Fruit fly (Drosophila melanogaster) whole organism, embryonic: ENCODE results near the gene CG46312.

Source experiments
- Abd-B ChIP-seq: fragments of 200-800 bp; sonication (Bioruptor generic); optimal IDR thresholded peaks from 2 replicates; lab custom pipeline; 2018; ENCODE audit warnings: missing biosample characterization, mild to moderate bottlenecking, missing genetic modification characterization, moderate library complexity
- Awh ChIP-seq: fragments of 200-800 bp; sonication (Bioruptor generic); IDR thresholded peaks from 2 replicates; pipeline ENCODE4, ENCODE4 v1.3.6; 2022; ENCODE audit warnings: missing biosample characterization, missing genetic modification characterization
- Bgb ChIP-seq: fragments of 200-800 bp; sonication (Bioruptor generic); IDR thresholded peaks from 2 replicates; pipeline ENCODE4 v1.3.6; 2022; ENCODE audit warnings: missing biosample characterization, missing genetic modification characterization; ENCODE audit not compliant: partially characterized antibody
- CG10147 ChIP-seq: fragments of 200-800 bp; sonication (Bioruptor generic); optimal IDR thresholded peaks from 2 replicates; lab custom pipeline; 2019; ENCODE audit warnings: missing biosample characterization, mild to moderate bottlenecking, missing genetic modification characterization, moderate library complexity
- CG11456 ChIP-seq: fragments of 200-800 bp; sonication (Bioruptor generic); IDR thresholded peaks from 3 replicates; pipeline ENCODE4 v1.3.6; 2022; ENCODE audit warnings: missing biosample characterization, missing genetic modification characterization
- CG11723 ChIP-seq: fragments of 200-800 bp; sonication (Bioruptor generic); optimal IDR thresholded peaks from 2 replicates; lab custom pipeline; 2017; ENCODE audit warnings: missing biosample characterization, mild to moderate bottlenecking, missing genetic modification characterization
- CG13287 ChIP-seq: fragments of 200-800 bp; sonication (Bioruptor generic); IDR thresholded peaks from 2 replicates; pipeline ENCODE4 v1.3.6; 2022; ENCODE audit warnings: missing biosample characterization, missing genetic modification characterization; ENCODE audit not compliant: partially characterized antibody
- CG15696 ChIP-seq: fragments of 200-800 bp; sonication (Bioruptor generic); optimal IDR thresholded peaks from 2 replicates; lab custom pipeline; 2019; ENCODE audit warnings: missing biosample characterization, mild to moderate bottlenecking, missing genetic modification characterization, moderate library complexity
- CG1602 ChIP-seq: fragments of 200-800 bp; sonication (Bioruptor generic); optimal IDR thresholded peaks from 3 replicates; lab custom pipeline; 2016; ENCODE audit warnings: missing biosample characterization, missing genetic modification characterization
- CG17328 ChIP-seq: fragments of 200-800 bp; sonication (Bioruptor generic); IDR thresholded peaks from 2 replicates; pipeline ENCODE4 v1.3.6; 2022; ENCODE audit warnings: missing biosample characterization, missing genetic modification characterization
- CG2120 ChIP-seq: fragments of 200-800 bp; sonication (Bioruptor generic); optimal IDR thresholded peaks from 3 replicates; lab custom pipeline; 2016; ENCODE audit warnings: missing biosample characterization, missing genetic modification characterization
- CG2202 ChIP-seq: fragments of 200-800 bp; sonication (Bioruptor generic); optimal IDR thresholded peaks from 2 replicates; lab custom pipeline; 2018; ENCODE audit warnings: missing biosample characterization, mild to moderate bottlenecking, missing genetic modification characterization
- CG3065 ChIP-seq: fragments of 200-800 bp; sonication (Bioruptor generic); optimal IDR thresholded peaks from 2 replicates; lab custom pipeline; 2016; ENCODE audit warnings: missing biosample characterization, missing genetic modification characterization
- CG32767 ChIP-seq: fragments of 200-800 bp; sonication (Bioruptor generic); IDR thresholded peaks from 2 replicates; pipeline ENCODE4 v1.3.6; 2022; ENCODE audit warnings: missing biosample characterization, missing genetic modification characterization
- CG3281 ChIP-seq: fragments of 200-800 bp; sonication (Bioruptor generic); optimal IDR thresholded peaks from 3 replicates; lab custom pipeline; 2017; ENCODE audit warnings: missing biosample characterization, mild to moderate bottlenecking, missing genetic modification characterization
- CG33557 ChIP-seq: fragments of 200-800 bp; sonication (Bioruptor generic); optimal IDR thresholded peaks from 2 replicates; lab custom pipeline; 2019; ENCODE audit warnings: missing biosample characterization, mild to moderate bottlenecking, missing genetic modification characterization, moderate library complexity
- CG34422 ChIP-seq: fragments of 200-800 bp; sonication (Bioruptor generic); IDR thresholded peaks from 3 replicates; pipeline ENCODE4 v1.3.6; 2022; ENCODE audit warnings: missing biosample characterization, missing genetic modification characterization
- CG4730 ChIP-seq: fragments of 200-800 bp; sonication (Bioruptor generic); IDR thresholded peaks from 2 replicates; pipeline ENCODE4 v1.3.6; 2022; ENCODE audit warnings: missing biosample characterization, missing genetic modification characterization
- CG4820 ChIP-seq: fragments of 200-800 bp; sonication (Bioruptor generic); optimal IDR thresholded peaks from 3 replicates; lab custom pipeline; 2016; ENCODE audit warnings: missing biosample characterization, missing genetic modification characterization
- CG7928 ChIP-seq: fragments of 200-800 bp; sonication (Bioruptor generic); optimal IDR thresholded peaks from 2 replicates; lab custom pipeline; 2017; ENCODE audit warnings: missing biosample characterization, mild to moderate bottlenecking, missing genetic modification characterization
- CG7963 ChIP-seq: fragments of 200-800 bp; sonication (Bioruptor generic); IDR thresholded peaks from 3 replicates; pipeline ENCODE4 v1.3.6; 2022; ENCODE audit warnings: missing biosample characterization, missing genetic modification characterization; ENCODE audit not compliant: partially characterized antibody
- CG8388 ChIP-seq: fragments of 200-800 bp; sonication (Bioruptor generic); optimal IDR thresholded peaks from 2 replicates; lab custom pipeline; 2019; ENCODE audit warnings: missing biosample characterization, mild to moderate bottlenecking, missing genetic modification characterization, moderate library complexity
- CG9817 ChIP-seq: fragments of 200-800 bp; sonication (Bioruptor generic); optimal IDR thresholded peaks from 2 replicates; lab custom pipeline; 2018; ENCODE audit warnings: missing biosample characterization, mild to moderate bottlenecking, missing genetic modification characterization, moderate library complexity
- Dbx ChIP-seq: fragments of 200-800 bp; sonication (Bioruptor generic); IDR thresholded peaks from 3 replicates; pipeline ENCODE4 v1.3.6; 2022; ENCODE audit warnings: missing biosample characterization, missing genetic modification characterization
- Dip3 ChIP-seq: fragments of 200-800 bp; sonication (Bioruptor generic); optimal IDR thresholded peaks from 3 replicates; lab custom pipeline; 2016; ENCODE audit warnings: missing biosample characterization, missing genetic modification characterization
- E2f1 ChIP-seq: fragments of 200-800 bp; sonication (Bioruptor generic); IDR thresholded peaks from 2 replicates; pipeline ENCODE4 v1.3.6; 2022; ENCODE audit warnings: missing biosample characterization, missing genetic modification characterization
- Fer3 ChIP-seq: fragments of 200-800 bp; sonication (Bioruptor generic); optimal IDR thresholded peaks from 2 replicates; lab custom pipeline; 2018; ENCODE audit warnings: missing biosample characterization, mild to moderate bottlenecking, missing genetic modification characterization, moderate library complexity
- GATAe ChIP-seq: fragments of 200-800 bp; sonication (Bioruptor generic); conservative IDR thresholded peaks from 2 replicates; pipeline ENCODE4 v1.3.6; 2022; ENCODE audit warnings: missing biosample characterization, missing genetic modification characterization
- Hey ChIP-seq: fragments of 200-800 bp; sonication (Bioruptor generic); optimal IDR thresholded peaks from 3 replicates; lab custom pipeline; 2018; ENCODE audit warnings: missing biosample characterization, mild to moderate bottlenecking, missing genetic modification characterization
- Lim3 ChIP-seq: fragments of 200-800 bp; sonication (Bioruptor generic); IDR thresholded peaks from 2 replicates; pipeline ENCODE4 v1.3.6; 2022; ENCODE audit warnings: missing biosample characterization, missing genetic modification characterization
- Mes4 ChIP-seq: fragments of 200-800 bp; sonication (Bioruptor generic); optimal IDR thresholded peaks from 2 replicates; lab custom pipeline; 2016; ENCODE audit warnings: missing biosample characterization, missing genetic modification characterization
- Opbp ChIP-seq: fragments of 200-800 bp; sonication (Bioruptor generic); IDR thresholded peaks from 3 replicates; pipeline ENCODE4 v1.3.6; 2022; ENCODE audit warnings: missing biosample characterization, missing genetic modification characterization; ENCODE audit not compliant: partially characterized antibody
- Rx ChIP-seq: fragments of 200-800 bp; sonication (Bioruptor generic); IDR thresholded peaks from 2 replicates; pipeline ENCODE4 v1.3.6; 2022; ENCODE audit warnings: missing biosample characterization, missing genetic modification characterization
- Side ChIP-seq: fragments of 200-800 bp; sonication (Bioruptor generic); optimal IDR thresholded peaks from 2 replicates; lab custom pipeline; 2016; ENCODE audit warnings: missing biosample characterization, missing genetic modification characterization
- Ssrp ChIP-seq: fragments of 200-800 bp; sonication (Bioruptor generic); optimal IDR thresholded peaks from 2 replicates; lab custom pipeline; 2018; ENCODE audit warnings: missing biosample characterization, mild to moderate bottlenecking, missing genetic modification characterization, moderate library complexity
- az2 ChIP-seq: fragments of 200-800 bp; sonication (Bioruptor generic); optimal IDR thresholded peaks from 3 replicates; lab custom pipeline; 2016; ENCODE audit warnings: missing biosample characterization, missing genetic modification characterization
- ci ChIP-seq: fragments of 200-800 bp; sonication (Bioruptor generic); IDR thresholded peaks from 3 replicates; pipeline ENCODE4 v1.3.6; 2022; ENCODE audit warnings: missing biosample characterization, missing genetic modification characterization
- da ChIP-seq: fragments of 200-800 bp; sonication (Bioruptor generic); optimal IDR thresholded peaks from 2 replicates; lab custom pipeline; 2016; ENCODE audit warnings: missing biosample characterization, missing genetic modification characterization
- dysf ChIP-seq: fragments of 200-800 bp; sonication (Bioruptor generic); IDR thresholded peaks from 3 replicates; pipeline ENCODE4 v1.3.6; 2022; ENCODE audit warnings: missing biosample characterization, missing genetic modification characterization
- eyg ChIP-seq: fragments of 200-800 bp; sonication (Bioruptor generic); optimal IDR thresholded peaks from 3 replicates; lab custom pipeline; 2016; ENCODE audit warnings: missing biosample characterization, missing genetic modification characterization
- gce ChIP-seq: fragments of 200-800 bp; sonication (Bioruptor generic); IDR thresholded peaks from 3 replicates; pipeline ENCODE4 v1.3.6; 2022; ENCODE audit warnings: missing biosample characterization, missing genetic modification characterization
- gfzf ChIP-seq: fragments of 200-800 bp; sonication (Bioruptor generic); optimal IDR thresholded peaks from 2 replicates; lab custom pipeline; 2016; ENCODE audit warnings: missing biosample characterization, mild to moderate bottlenecking, missing genetic modification characterization, moderate library complexity
- kah ChIP-seq: fragments of 200-800 bp; sonication (Bioruptor generic); optimal IDR thresholded peaks from 2 replicates; lab custom pipeline; 2018; ENCODE audit warnings: missing biosample characterization, mild to moderate bottlenecking, missing genetic modification characterization
- odd ChIP-seq: fragments of 200-800 bp; sonication (Bioruptor generic); optimal IDR thresholded peaks from 2 replicates; lab custom pipeline; 2017; ENCODE audit warnings: missing biosample characterization, mild to moderate bottlenecking, missing genetic modification characterization
- p53 ChIP-seq: fragments of 200-800 bp; sonication (Bioruptor generic); optimal IDR thresholded peaks from 2 replicates; lab custom pipeline; 2016; ENCODE audit warnings: missing biosample characterization, missing genetic modification characterization
- ssp ChIP-seq: fragments of 200-800 bp; sonication (Bioruptor generic); IDR thresholded peaks from 2 replicates; pipeline ENCODE4 v1.3.6; 2022; ENCODE audit warnings: missing biosample characterization, missing genetic modification characterization
- sug ChIP-seq: fragments of 200-800 bp; optimal IDR thresholded peaks from 2 replicates; lab custom pipeline; 2019; ENCODE audit warnings: missing biosample characterization, mild to moderate bottlenecking, missing genetic modification characterization, moderate library complexity
- tgo ChIP-seq: fragments of 200-800 bp; sonication (Bioruptor generic); IDR thresholded peaks from 3 replicates; pipeline ENCODE4 v1.3.6; 2022; ENCODE audit warnings: missing biosample characterization, missing genetic modification characterization
- tin ChIP-seq: fragments of 200-800 bp; sonication (Bioruptor generic); optimal IDR thresholded peaks from 3 replicates; lab custom pipeline; 2016; ENCODE audit warnings: missing biosample characterization, missing genetic modification characterization
- usp ChIP-seq: fragments of >200 bp; optimal IDR thresholded peaks from 2 replicates; lab custom pipeline; 2017; ENCODE audit warnings: missing biosample characterization, missing genetic modification characterization
- zf30C ChIP-seq: fragments of 200-800 bp; sonication (Bioruptor generic); optimal IDR thresholded peaks from 3 replicates; lab custom pipeline; 2018; ENCODE audit warnings: missing biosample characterization, mild to moderate bottlenecking, missing genetic modification characterization
- zfh2 ChIP-seq: fragments of 200-800 bp; sonication (Bioruptor generic); optimal IDR thresholded peaks from 2 replicates; lab custom pipeline; 2016; ENCODE audit warnings: missing biosample characterization, missing genetic modification characterization

The CG46312 gene

dm6 chrX:16005551-16006197 lies 13.9 kb upstream of the CG46312 start, which contains the start of the genes vap and CG12698 (continued):
- TF ChIP-seq ci (GFP tag; lab: Robert Waterston, UW) (no peak), Hey (tag; lab: Kevin White, UChicago) (no peak), CG2202 (no peak), sug (no peak), eyg (no peak), Lim3 (GFP tag; lab: Robert Waterston, UW) (no peak), Opbp (peak; percentile 68; the same call in 2 of the 3 replicates), CG34422 (GFP tag; lab: Robert Waterston, UW) (no peak), Dip3 (no peak), Bgb (GFP tag; lab: Robert Waterston, UW) (peak; percentile 78), CG10147 (GFP tag; lab: Kevin White, UChicago) (no peak), dysf (no peak), CG17328 (no peak), CG4730 (GFP tag; lab: Robert Waterston, UW) (no peak), odd (GFP tag; lab: Kevin White, UChicago) (no peak), Awh (no peak), Abd-B (GFP tag; lab: Kevin White, UChicago) (no peak), Fer3 (tag; lab: Kevin White, UChicago) (no peak), tin (GFP tag; lab: Kevin White, UChicago) (no peak), CG9817 (tag; lab: Kevin White, UChicago) (no peak), CG3281 (GFP tag; lab: Kevin White, UChicago) (no peak), CG32767 (GFP tag; lab: Robert Waterston, UW) (no peak), CG11456 (no peak), Side (GFP tag; lab: Kevin White, UChicago) (no peak), CG15696 (no peak), gce (no peak), Ssrp (tag; lab: Kevin White, UChicago) (no peak), GATAe (GFP tag; lab: Robert Waterston, UW) (no peak), az2 (GFP tag; lab: Kevin White, UChicago) (no peak), CG11723 (GFP tag; lab: Kevin White, UChicago) (no peak), CG2120 (GFP tag; lab: Kevin White, UChicago) (peak; percentile 8), kah (GFP tag; lab: Kevin White, UChicago) (no peak), ssp (peak; percentile 75), Rx (no peak), CG7928 (no peak), p53 (no peak), gfzf (GFP tag; lab: Kevin White, UChicago) (peak; percentile 71), CG33557 (GFP tag; lab: Kevin White, UChicago) (no peak), Mes4 (GFP tag; lab: Kevin White, UChicago) (no peak), CG8388 (GFP tag; lab: Kevin White, UChicago) (no peak), CG3065 (GFP tag; lab: Kevin White, UChicago) (no peak), CG4820 (GFP tag; lab: Kevin White, UChicago) (no peak), E2f1 (GFP tag; lab: Robert Waterston, UW) (no peak), CG13287 (GFP tag; lab: Robert Waterston, UW) (peak; percentile 73), CG7963 (GFP tag; lab: Robert Waterston, UW) (peak; percentile 67), usp (no peak), zf30C (GFP tag; lab: Kevin White, UChicago) (no peak), da (no peak), zfh2 (GFP tag; lab: Kevin White, UChicago) (no peak), tgo (GFP tag; lab: Robert Waterston, UW) (no peak), Dbx (GFP tag; lab: Robert Waterston, UW) (no peak), CG1602 (no peak)
